Worm (Caenorhabditis elegans) whole organism, L2 larva: ENCODE results near the gene srx-32.

Experiments used
- C34F6.9 ChIP-seq: fragments of 150-350 bp; optimal IDR thresholded peaks from 2 replicates; lab custom pipeline; 2014; ENCODE audit warnings: missing biosample characterization, missing genetic modification characterization
- R02D3.7 ChIP-seq: fragments of 150-350 bp; optimal IDR thresholded peaks from 2 replicates; lab custom pipeline; 2014; ENCODE audit warnings: missing biosample characterization, missing genetic modification characterization
- Y55F3AM.14 ChIP-seq: fragments of 200-800 bp; sonication (Bioruptor generic); optimal IDR thresholded peaks from 2 replicates; lab custom pipeline; 2018; ENCODE audit warnings: mild to moderate bottlenecking, missing genetic modification characterization, missing compliant biosample characterization
- ZK546.5 ChIP-seq: sonication (generic microtip); optimal IDR thresholded peaks from 2 replicates; lab custom pipeline; 2017; ENCODE audit warnings: missing biosample characterization, missing genetic modification characterization
- alr-1 ChIP-seq: fragments of 150-350 bp; optimal IDR thresholded peaks from 2 replicates; lab custom pipeline; 2014; ENCODE audit warnings: missing biosample characterization, missing genetic modification characterization
- aly-2 ChIP-seq: fragments of 150-350 bp; optimal IDR thresholded peaks from 2 replicates; lab custom pipeline; 2014; ENCODE audit warnings: missing biosample characterization, missing genetic modification characterization
- blmp-1 ChIP-seq: sonication (generic microtip); optimal IDR thresholded peaks from 2 replicates; lab custom pipeline; 2017; ENCODE audit warnings: missing genetic modification characterization, mild to moderate bottlenecking, missing compliant biosample characterization, antibody characterized with exemption, moderate library complexity; ENCODE audit not compliant: insufficient read depth
- ceh-16 ChIP-seq: fragments of 150-350 bp; optimal IDR thresholded peaks from 2 replicates; lab custom pipeline; 2014; ENCODE audit warnings: missing biosample characterization, missing genetic modification characterization
- ceh-82 ChIP-seq: fragments of 150-350 bp; optimal IDR thresholded peaks from 2 replicates; lab custom pipeline; 2014; ENCODE audit warnings: missing biosample characterization, missing genetic modification characterization
- crh-2 ChIP-seq: sonication (generic microtip); optimal IDR thresholded peaks from 2 replicates; lab custom pipeline; 2017; ENCODE audit warnings: missing biosample characterization, missing genetic modification characterization
- dmd-4 ChIP-seq: sonication (generic microtip); optimal IDR thresholded peaks from 2 replicates; lab custom pipeline; 2017; ENCODE audit warnings: missing biosample characterization, missing genetic modification characterization
- egl-27 ChIP-seq: sonication (generic microtip); optimal IDR thresholded peaks from 3 replicates; lab custom pipeline; 2017; ENCODE audit warnings: missing biosample characterization, missing genetic modification reagents, missing genetic modification characterization
- elt-3 ChIP-seq: sonication (generic microtip); optimal IDR thresholded peaks from 2 replicates; lab custom pipeline; 2017; ENCODE audit warnings: missing biosample characterization, missing genetic modification characterization
- fos-1 ChIP-seq: fragments of 150-350 bp; optimal IDR thresholded peaks from 2 replicates; lab custom pipeline; 2014; ENCODE audit warnings: missing biosample characterization, missing genetic modification characterization
- gmeb-1 ChIP-seq: fragments of 150-350 bp; optimal IDR thresholded peaks from 2 replicates; lab custom pipeline; 2014; ENCODE audit warnings: missing biosample characterization, missing genetic modification characterization
- lin-11 ChIP-seq: fragments of 150-350 bp; sonication (generic microtip); optimal IDR thresholded peaks from 2 replicates; lab custom pipeline; 2014; ENCODE audit warnings: missing biosample characterization, missing genetic modification characterization, inconsistent platforms, mixed read lengths
- lin-13 ChIP-seq: fragments of 150-350 bp; optimal IDR thresholded peaks from 2 replicates; lab custom pipeline; 2014; ENCODE audit warnings: missing biosample characterization, missing genetic modification reagents, missing genetic modification characterization
- lsy-2 ChIP-seq, 2 experiments: fragments of 150-350 bp in 1 of 2; sonication (generic microtip) in 1 of 2; optimal IDR thresholded peaks; 2 replicates each; lab custom pipeline; 2014 to 2017; ENCODE audit warnings: missing biosample characterization in 2 of 2, missing genetic modification characterization in 2 of 2
- mbf-1 ChIP-seq: sonication (generic microtip); optimal IDR thresholded peaks from 2 replicates; lab custom pipeline; 2017; ENCODE audit warnings: missing biosample characterization, missing genetic modification characterization
- mdl-1 ChIP-seq, 2 experiments: fragments of 150-350 bp in 1 of 2; sonication (generic microtip) in 1 of 2; optimal IDR thresholded peaks; 2 replicates each; lab custom pipeline; 2017; ENCODE audit warnings: missing biosample characterization in 2 of 2, missing genetic modification characterization in 2 of 2
- nhr-11 ChIP-seq: fragments of 150-350 bp; optimal IDR thresholded peaks from 2 replicates; lab custom pipeline; 2014; ENCODE audit warnings: missing biosample characterization, missing genetic modification characterization
- nhr-12 ChIP-seq: fragments of 150-350 bp; optimal IDR thresholded peaks from 2 replicates; lab custom pipeline; 2014; ENCODE audit warnings: missing biosample characterization, missing genetic modification characterization
- nhr-129 ChIP-seq: fragments of 150-350 bp; optimal IDR thresholded peaks from 2 replicates; lab custom pipeline; 2014; ENCODE audit warnings: missing biosample characterization, missing genetic modification characterization
- nhr-21 ChIP-seq: fragments of 150-350 bp; optimal IDR thresholded peaks from 2 replicates; lab custom pipeline; 2014; ENCODE audit warnings: missing biosample characterization, missing genetic modification characterization
- nhr-23 ChIP-seq: fragments of 150-350 bp; optimal IDR thresholded peaks from 2 replicates; lab custom pipeline; 2014; ENCODE audit warnings: missing biosample characterization, missing genetic modification reagents, missing genetic modification characterization
- nhr-237 ChIP-seq: fragments of 150-350 bp; optimal IDR thresholded peaks from 2 replicates; lab custom pipeline; 2014; ENCODE audit warnings: missing biosample characterization, missing genetic modification characterization
- nhr-25 ChIP-seq: fragments of 150-350 bp; sonication (generic microtip); optimal IDR thresholded peaks from 3 replicates; lab custom pipeline; 2014; ENCODE audit warnings: missing biosample characterization, missing genetic modification characterization
- nhr-6 ChIP-seq: fragments of 150-350 bp; optimal IDR thresholded peaks from 2 replicates; lab custom pipeline; 2014; ENCODE audit warnings: missing biosample characterization, missing genetic modification characterization
- nhr-77 ChIP-seq: fragments of 150-350 bp; optimal IDR thresholded peaks from 2 replicates; lab custom pipeline; 2014; ENCODE audit warnings: missing biosample characterization, missing genetic modification characterization
- peb-1 ChIP-seq: fragments of 150-350 bp; optimal IDR thresholded peaks from 2 replicates; lab custom pipeline; 2014; ENCODE audit warnings: missing biosample characterization, missing genetic modification characterization
- sem-4 ChIP-seq: fragments of 150-350 bp; optimal IDR thresholded peaks from 2 replicates; lab custom pipeline; 2014; ENCODE audit warnings: missing biosample characterization, missing genetic modification reagents, missing genetic modification characterization
- skn-1 ChIP-seq: sonication (generic microtip); optimal IDR thresholded peaks from 2 replicates; lab custom pipeline; 2017; ENCODE audit warnings: missing biosample characterization, missing genetic modification characterization
- sma-9 ChIP-seq, 2 experiments: fragments of 150-350 bp in 1 of 2; sonication (generic microtip) in 1 of 2; optimal IDR thresholded peaks; 2 replicates each; lab custom pipeline; 2014 to 2016; ENCODE audit warnings: missing genetic modification characterization in 2 of 2, mild to moderate bottlenecking in 1 of 2, missing biosample characterization in 1 of 2, missing compliant biosample characterization in 1 of 2, missing genetic modification reagents in 1 of 2, moderate library complexity in 1 of 2
- unc-62 ChIP-seq: fragments of 150-350 bp; optimal IDR thresholded peaks from 2 replicates; lab custom pipeline; 2014; ENCODE audit warnings: missing biosample characterization, missing genetic modification reagents, missing genetic modification characterization
- zag-1 ChIP-seq: fragments of 150-350 bp; optimal IDR thresholded peaks from 2 replicates; lab custom pipeline; 2014; ENCODE audit warnings: missing biosample characterization, missing genetic modification characterization
- ztf-11 ChIP-seq: sonication (generic microtip); optimal IDR thresholded peaks from 2 replicates; lab custom pipeline; 2017; ENCODE audit warnings: missing biosample characterization, missing genetic modification characterization
- ztf-4 ChIP-seq: fragments of 150-350 bp; optimal IDR thresholded peaks from 2 replicates; lab custom pipeline; 2014; ENCODE audit warnings: missing biosample characterization, missing genetic modification characterization

srx-32 gene

ce11 chrV:808260-808659 is 12.3 kb downstream of the srx-32 start:
- no peak for TF ChIP-seq nhr-77
- no peak for TF ChIP-seq skn-1 (tag; lab: Kevin White, UChicago)
- TF ChIP-seq lin-13 (GFP tag; lab: Kevin White, UChicago), result no peak
- TF ChIP-seq nhr-6 (tag; lab: Kevin White, UChicago), result no peak
- TF ChIP-seq unc-62, result no peak
- no peak for TF ChIP-seq ztf-4 (tag; lab: Kevin White, UChicago)
- no peak for TF ChIP-seq gmeb-1 (tag; lab: Kevin White, UChicago)
- TF ChIP-seq blmp-1 (tag; lab: Kevin White, UChicago), result no peak
- TF ChIP-seq C34F6.9 (tag; lab: Kevin White, UChicago), result no peak
- no peak for TF ChIP-seq ceh-82
- no peak for TF ChIP-seq nhr-21 (tag; lab: Kevin White, UChicago)
- TF ChIP-seq elt-3 (tag; lab: Kevin White, UChicago), result no peak
- no peak for TF ChIP-seq sem-4 (tag; lab: Kevin White, UChicago)
- TF ChIP-seq nhr-23 (tag; lab: Kevin White, UChicago), result no peak
- no peak for TF ChIP-seq nhr-129 (tag; lab: Kevin White, UChicago)
- TF ChIP-seq mdl-1 (tag; optimal IDR thresholded peaks at IDR 0.05; lab: Kevin White, UChicago), result no peak

ce11 chrV:804485-804884 is 16.0 kb downstream of the srx-32 start, which contains the start of gene nhr-270:
Gene nhr-270, minus strand, starts transcription at chrV:804741.
- TF ChIP-seq unc-62 (no peak), nhr-21 (tag; lab: Kevin White, UChicago) (no peak), elt-3 (tag; lab: Kevin White, UChicago) (no peak), blmp-1 (tag; lab: Kevin White, UChicago) (no peak), mdl-1 (tag; optimal IDR thresholded peaks at IDR 0.05; lab: Kevin White, UChicago) (no peak), ztf-11 (no peak), ceh-16 (tag; lab: Kevin White, UChicago) (no peak), lin-13 (GFP tag; lab: Kevin White, UChicago) (no peak), lin-11 (tag; lab: Kevin White, UChicago) (no peak), zag-1 (tag; lab: Kevin White, UChicago) (no peak), sem-4 (tag; lab: Kevin White, UChicago) (no peak), ztf-4 (tag; lab: Kevin White, UChicago) (no peak), aly-2 (no peak), nhr-237 (no peak), crh-2 (no peak)

ce11 chrV:803472-803871 is 17.1 kb downstream of the srx-32 start:
- TF ChIP-seq ZK546.5 (no peak), alr-1 (no peak), ztf-4 (tag; lab: Kevin White, UChicago) (no peak), mbf-1 (tag; lab: Kevin White, UChicago) (no peak), nhr-25 (tag; lab: Kevin White, UChicago) (no peak), peb-1 (tag; lab: Kevin White, UChicago) (no peak), nhr-11 (tag; lab: Kevin White, UChicago) (no peak), nhr-237 (no peak), lin-11 (tag; lab: Kevin White, UChicago) (no peak), nhr-129 (tag; lab: Kevin White, UChicago) (no peak), nhr-12 (tag; lab: Kevin White, UChicago) (no peak), dmd-4 (tag; lab: Kevin White, UChicago) (no peak), egl-27 (tag; lab: Kevin White, UChicago) (no peak), zag-1 (tag; lab: Kevin White, UChicago) (no peak), R02D3.7 (tag; lab: Kevin White, UChicago) (no peak), lin-13 (GFP tag; lab: Kevin White, UChicago) (no peak), Y55F3AM.14 (GFP tag; lab: Kevin White, UChicago) (no peak), lsy-2 (tag; optimal IDR thresholded peaks at IDR 0.05; lab: Kevin White, UChicago) (no peak), fos-1 (no peak)
- TF ChIP-seq, all 48 proteins: peak for 0

ce11 chrV:802726-803125 is 17.8 kb downstream of the srx-32 start:
- no peak for TF ChIP-seq dmd-4 (tag; lab: Kevin White, UChicago)
- TF ChIP-seq ztf-11, result no peak
- TF ChIP-seq zag-1 (tag; lab: Kevin White, UChicago), result no peak
- no peak for TF ChIP-seq blmp-1 (tag; lab: Kevin White, UChicago)
- TF ChIP-seq nhr-237, result no peak
- TF ChIP-seq peb-1 (tag; lab: Kevin White, UChicago), result no peak
- TF ChIP-seq ztf-4 (tag; lab: Kevin White, UChicago), result no peak
- no peak for TF ChIP-seq lin-11 (tag; lab: Kevin White, UChicago)
- TF ChIP-seq sma-9 (GFP tag; optimal IDR thresholded peaks at IDR 0.05; lab: Kevin White, UChicago), result no peak
- no peak for TF ChIP-seq sma-9 (tag; optimal IDR thresholded peaks at IDR 0.05; lab: Kevin White, UChicago)
- no peak for TF ChIP-seq elt-3 (tag; lab: Kevin White, UChicago)
- no peak for TF ChIP-seq lin-13 (GFP tag; lab: Kevin White, UChicago)
- no peak for TF ChIP-seq nhr-11 (tag; lab: Kevin White, UChicago)
